Worm (Caenorhabditis elegans) whole organism, L2 larva: ENCODE results near the gene rskd-1.

Experiments
- C34F6.9 ChIP-seq: fragments of 150-350 bp; optimal IDR thresholded peaks from 2 replicates; lab custom pipeline; 2014; ENCODE audit warnings: missing biosample characterization, missing genetic modification characterization
- F13H6.1 ChIP-seq: sonication (generic microtip); optimal IDR thresholded peaks from 2 replicates; lab custom pipeline; 2016; ENCODE audit warnings: missing genetic modification characterization, missing compliant biosample characterization
- R02D3.7 ChIP-seq: fragments of 150-350 bp; optimal IDR thresholded peaks from 2 replicates; lab custom pipeline; 2014; ENCODE audit warnings: missing biosample characterization, missing genetic modification characterization
- Y55F3AM.14 ChIP-seq: fragments of 200-800 bp; sonication (Bioruptor generic); optimal IDR thresholded peaks from 2 replicates; lab custom pipeline; 2018; ENCODE audit warnings: mild to moderate bottlenecking, missing genetic modification characterization, missing compliant biosample characterization
- ZK546.5 ChIP-seq: sonication (generic microtip); optimal IDR thresholded peaks from 2 replicates; lab custom pipeline; 2017; ENCODE audit warnings: missing biosample characterization, missing genetic modification characterization
- alr-1 ChIP-seq: fragments of 150-350 bp; optimal IDR thresholded peaks from 2 replicates; lab custom pipeline; 2014; ENCODE audit warnings: missing biosample characterization, missing genetic modification characterization
- aly-2 ChIP-seq: fragments of 150-350 bp; optimal IDR thresholded peaks from 2 replicates; lab custom pipeline; 2014; ENCODE audit warnings: missing biosample characterization, missing genetic modification characterization
- ama-1 ChIP-seq: fragments of 150-350 bp; optimal IDR thresholded peaks from 2 replicates; lab custom pipeline; 2018; ENCODE audit warnings: inconsistent platforms
- blmp-1 ChIP-seq: sonication (generic microtip); optimal IDR thresholded peaks from 2 replicates; lab custom pipeline; 2017; ENCODE audit warnings: missing genetic modification characterization, mild to moderate bottlenecking, missing compliant biosample characterization, antibody characterized with exemption, moderate library complexity; ENCODE audit not compliant: insufficient read depth
- ceh-16 ChIP-seq: fragments of 150-350 bp; optimal IDR thresholded peaks from 2 replicates; lab custom pipeline; 2014; ENCODE audit warnings: missing biosample characterization, missing genetic modification characterization
- ceh-82 ChIP-seq: fragments of 150-350 bp; optimal IDR thresholded peaks from 2 replicates; lab custom pipeline; 2014; ENCODE audit warnings: missing biosample characterization, missing genetic modification characterization
- crh-2 ChIP-seq: sonication (generic microtip); optimal IDR thresholded peaks from 2 replicates; lab custom pipeline; 2017; ENCODE audit warnings: missing biosample characterization, missing genetic modification characterization
- dmd-4 ChIP-seq: sonication (generic microtip); optimal IDR thresholded peaks from 2 replicates; lab custom pipeline; 2017; ENCODE audit warnings: missing biosample characterization, missing genetic modification characterization
- egl-27 ChIP-seq: sonication (generic microtip); optimal IDR thresholded peaks from 3 replicates; lab custom pipeline; 2017; ENCODE audit warnings: missing biosample characterization, missing genetic modification reagents, missing genetic modification characterization
- elt-3 ChIP-seq: sonication (generic microtip); optimal IDR thresholded peaks from 2 replicates; lab custom pipeline; 2017; ENCODE audit warnings: missing biosample characterization, missing genetic modification characterization
- lin-13 ChIP-seq: fragments of 150-350 bp; optimal IDR thresholded peaks from 2 replicates; lab custom pipeline; 2014; ENCODE audit warnings: missing biosample characterization, missing genetic modification reagents, missing genetic modification characterization
- lin-39 ChIP-seq: fragments of 150-350 bp; optimal IDR thresholded peaks from 2 replicates; lab custom pipeline; 2014; ENCODE audit warnings: missing biosample characterization, missing genetic modification reagents, missing genetic modification characterization
- lsy-2 ChIP-seq, 2 experiments: fragments of 150-350 bp in 1 of 2; sonication (generic microtip) in 1 of 2; optimal IDR thresholded peaks; 2 replicates each; lab custom pipeline; 2014 to 2017; ENCODE audit warnings: missing biosample characterization in 2 of 2, missing genetic modification characterization in 2 of 2
- mdl-1 ChIP-seq, 2 experiments: fragments of 150-350 bp in 1 of 2; sonication (generic microtip) in 1 of 2; optimal IDR thresholded peaks; 2 replicates each; lab custom pipeline; 2017; ENCODE audit warnings: missing biosample characterization in 2 of 2, missing genetic modification characterization in 2 of 2
- nhr-10 ChIP-seq: sonication (generic microtip); optimal IDR thresholded peaks from 2 replicates; lab custom pipeline; 2017; ENCODE audit warnings: missing biosample characterization, missing genetic modification characterization
- nhr-11 ChIP-seq: fragments of 150-350 bp; optimal IDR thresholded peaks from 2 replicates; lab custom pipeline; 2014; ENCODE audit warnings: missing biosample characterization, missing genetic modification characterization
- nhr-129 ChIP-seq: fragments of 150-350 bp; optimal IDR thresholded peaks from 2 replicates; lab custom pipeline; 2014; ENCODE audit warnings: missing biosample characterization, missing genetic modification characterization
- nhr-21 ChIP-seq: fragments of 150-350 bp; optimal IDR thresholded peaks from 2 replicates; lab custom pipeline; 2014; ENCODE audit warnings: missing biosample characterization, missing genetic modification characterization
- nhr-237 ChIP-seq: fragments of 150-350 bp; optimal IDR thresholded peaks from 2 replicates; lab custom pipeline; 2014; ENCODE audit warnings: missing biosample characterization, missing genetic modification characterization
- nhr-25 ChIP-seq: fragments of 150-350 bp; sonication (generic microtip); optimal IDR thresholded peaks from 3 replicates; lab custom pipeline; 2014; ENCODE audit warnings: missing biosample characterization, missing genetic modification characterization
- nhr-6 ChIP-seq: fragments of 150-350 bp; optimal IDR thresholded peaks from 2 replicates; lab custom pipeline; 2014; ENCODE audit warnings: missing biosample characterization, missing genetic modification characterization
- nhr-77 ChIP-seq: fragments of 150-350 bp; optimal IDR thresholded peaks from 2 replicates; lab custom pipeline; 2014; ENCODE audit warnings: missing biosample characterization, missing genetic modification characterization
- peb-1 ChIP-seq: fragments of 150-350 bp; optimal IDR thresholded peaks from 2 replicates; lab custom pipeline; 2014; ENCODE audit warnings: missing biosample characterization, missing genetic modification characterization
- skn-1 ChIP-seq: sonication (generic microtip); optimal IDR thresholded peaks from 2 replicates; lab custom pipeline; 2017; ENCODE audit warnings: missing biosample characterization, missing genetic modification characterization
- sma-3 ChIP-seq: sonication (generic microtip); optimal IDR thresholded peaks from 2 replicates; lab custom pipeline; 2016; ENCODE audit warnings: missing genetic modification reagents, missing genetic modification characterization, missing compliant biosample characterization
- unc-39 ChIP-seq: fragments of 150-350 bp; optimal IDR thresholded peaks from 2 replicates; lab custom pipeline; 2014; ENCODE audit warnings: missing biosample characterization, missing genetic modification characterization
- unc-55 ChIP-seq: fragments of 150-350 bp; sonication (generic microtip); optimal IDR thresholded peaks from 3 replicates; lab custom pipeline; 2014; ENCODE audit warnings: missing biosample characterization, missing genetic modification reagents, missing genetic modification characterization
- zag-1 ChIP-seq: fragments of 150-350 bp; optimal IDR thresholded peaks from 2 replicates; lab custom pipeline; 2014; ENCODE audit warnings: missing biosample characterization, missing genetic modification characterization
- ztf-1 ChIP-seq: fragments of 200-800 bp; sonication (Bioruptor generic); conservative IDR thresholded peaks from 2 replicates; pipeline ENCODE4 v1.3.6; 2022; ENCODE audit warnings: missing genetic modification characterization, missing compliant biosample characterization
- ztf-4 ChIP-seq: fragments of 150-350 bp; optimal IDR thresholded peaks from 2 replicates; lab custom pipeline; 2014; ENCODE audit warnings: missing biosample characterization, missing genetic modification characterization

rskd-1 gene

ce11 chrV:12317894-12318553, 29.6 kb upstream of the rskd-1 start, which contains the start of the genes R04F11.5 and R04F11.2 (continued):
- TF ChIP-seq ZK546.5 (tag; lab: Kevin White, UChicago) (peak; percentile 23), lin-39 (no peak), sma-3 (GFP tag; lab: Kevin White, UChicago) (peak; percentile 71), nhr-237 (tag; lab: Kevin White, UChicago) (no peak), unc-39 (tag; lab: Kevin White, UChicago) (no peak), dmd-4 (tag; lab: Kevin White, UChicago) (no peak), ceh-82 (tag; lab: Kevin White, UChicago) (no peak), nhr-6 (tag; lab: Kevin White, UChicago) (no peak), crh-2 (peak; percentile 88), nhr-77 (tag; lab: Kevin White, UChicago) (peak; percentile 24), ama-1 (lab: Kevin White, UChicago) (peak; percentile 39), unc-55 (peak; percentile 95), zag-1 (no peak), blmp-1 (tag; lab: Kevin White, UChicago) (no peak), ztf-4 (tag; lab: Kevin White, UChicago) (peak; percentile 25), F13H6.1 (no peak), aly-2 (tag; lab: Kevin White, UChicago) (no peak), mdl-1 (tag; optimal IDR thresholded peaks at IDR 0.05; lab: Kevin White, UChicago) (no peak), C34F6.9 (tag; lab: Kevin White, UChicago) (peak; percentile 94), nhr-25 (peak; percentile 80)
- TF ChIP-seq, all 48 proteins: peak for 21

- TF ChIP-seq unc-39 (tag; lab: Kevin White, UChicago) (no peak), mdl-1 (tag; optimal IDR thresholded peaks at IDR 0.05; lab: Kevin White, UChicago) (no peak), egl-27 (no peak), nhr-237 (tag; lab: Kevin White, UChicago) (no peak), skn-1 (tag; lab: Kevin White, UChicago) (no peak), ztf-1 (GFP tag; lab: Robert Waterston, UW) (no peak), alr-1 (tag; lab: Kevin White, UChicago) (no peak), Y55F3AM.14 (GFP tag; lab: Kevin White, UChicago) (no peak), lsy-2 (tag; optimal IDR thresholded peaks at IDR 0.05; lab: Kevin White, UChicago) (no peak), unc-55 (no peak), lin-13 (no peak)
These were observed 28.7 kb upstream of the rskd-1 start, which contains the start of gene R04F11.3 for ce11 chrV:12317080-12317479. Gene R04F11.3, minus strand, starts transcription at chrV:12317180.

- TF ChIP-seq lin-39 (no peak), C34F6.9 (tag; lab: Kevin White, UChicago) (no peak), sma-3 (GFP tag; lab: Kevin White, UChicago) (no peak)
These were observed 27.7 kb upstream of the rskd-1 start for ce11 chrV:12316076-12316475.

ce11 chrV:12314413-12314812, 26.0 kb upstream of the rskd-1 start:
- no peak for TF ChIP-seq nhr-6 (tag; lab: Kevin White, UChicago)
- TF ChIP-seq mdl-1 (tag; optimal IDR thresholded peaks at IDR 0.05; lab: Kevin White, UChicago), result no peak
- no peak for TF ChIP-seq R02D3.7 (tag; lab: Kevin White, UChicago)
- TF ChIP-seq nhr-129 (tag; lab: Kevin White, UChicago), result peak; percentile 18
- no peak for TF ChIP-seq elt-3 (tag; lab: Kevin White, UChicago)
- no peak for TF ChIP-seq ZK546.5 (tag; lab: Kevin White, UChicago)
- no peak for TF ChIP-seq egl-27
- no peak for TF ChIP-seq Y55F3AM.14 (GFP tag; lab: Kevin White, UChicago)
- TF ChIP-seq nhr-11 (tag; lab: Kevin White, UChicago), result no peak
- peak; percentile 41 for TF ChIP-seq C34F6.9 (tag; lab: Kevin White, UChicago)
- no peak for TF ChIP-seq nhr-21 (tag; lab: Kevin White, UChicago)
- TF ChIP-seq zag-1, result peak; percentile 33
- TF ChIP-seq nhr-10 (tag; lab: Kevin White, UChicago), result no peak
- TF ChIP-seq F13H6.1, result no peak
- no peak for TF ChIP-seq alr-1 (tag; lab: Kevin White, UChicago)
- TF ChIP-seq lsy-2 (tag; optimal IDR thresholded peaks at IDR 0.05; lab: Kevin White, UChicago), result peak in 1 of 2 experiments; percentile 38
- TF ChIP-seq ceh-82 (tag; lab: Kevin White, UChicago), result no peak
- peak; percentile 54 for TF ChIP-seq unc-55
- TF ChIP-seq ama-1 (lab: Kevin White, UChicago), result no peak
- no peak for TF ChIP-seq ceh-16 (tag; lab: Kevin White, UChicago)
- no peak for TF ChIP-seq aly-2 (tag; lab: Kevin White, UChicago)
- TF ChIP-seq lin-39, result no peak
- no peak for TF ChIP-seq peb-1 (tag; lab: Kevin White, UChicago)
- TF ChIP-seq skn-1 (tag; lab: Kevin White, UChicago), result no peak
- no peak for TF ChIP-seq nhr-25
